Worm (Caenorhabditis elegans): ENCODE results near the gene T19H12.2.

T19H12.2 gene

ce11 chrV:4924618-4925017 is 34.4 kb downstream of the T19H12.2 start, which contains the start of gene srh-20:
Gene srh-20, plus strand, starts transcription at chrV:4924918.
- TF ChIP-seq flt-1 (GFP tag; IDR thresholded peaks at IDR 0.05): no peak
- TF ChIP-seq aly-1 (tag; optimal IDR thresholded peaks at IDR 0.05): no peak
- no peak for TF ChIP-seq ets-7 (tag; optimal IDR thresholded peaks at IDR 0.05)
- no peak for TF ChIP-seq ceh-13 (GFP tag; optimal IDR thresholded peaks at IDR 0.05)
- TF ChIP-seq ama-1 (optimal IDR thresholded peaks at IDR 0.05): no peak
- no peak for TF ChIP-seq tbx-37 (GFP tag; conservative IDR thresholded peaks at IDR 0.05)
- no peak for TF ChIP-seq tbx-11 (GFP tag; IDR thresholded peaks at IDR 0.05)
- no peak for TF ChIP-seq F13C5.2 (tag; optimal IDR thresholded peaks at IDR 0.05)
- TF ChIP-seq hmbx-1 (tag; optimal IDR thresholded peaks at IDR 0.05): no peak
- no peak for TF ChIP-seq B0310.2 (tag; optimal IDR thresholded peaks at IDR 0.05)
- no peak for TF ChIP-seq sea-1 (GFP tag; conservative IDR thresholded peaks at IDR 0.05)
- no peak for TF ChIP-seq ceh-36 (tag; optimal IDR thresholded peaks at IDR 0.05)
- TF ChIP-seq hnd-1 (tag; optimal IDR thresholded peaks at IDR 0.05): no peak
- no peak for TF ChIP-seq hmg-4 (GFP tag; optimal IDR thresholded peaks at IDR 0.05)

- TF ChIP-seq F13C5.2 (tag; optimal IDR thresholded peaks at IDR 0.05) (no peak), hmbx-1 (tag; optimal IDR thresholded peaks at IDR 0.05) (no peak), flt-1 (GFP tag; IDR thresholded peaks at IDR 0.05) (no peak), aly-1 (tag; optimal IDR thresholded peaks at IDR 0.05) (no peak)
Observed at ce11 chrV:4926371-4926770, 36.1 kb downstream of the T19H12.2 start, which contains the start of gene srh-21. Gene srh-21, plus strand, starts transcription at chrV:4926671.

ce11 chrV:4929842-4930241 is 39.6 kb downstream of the T19H12.2 start, which contains the start of gene str-205:
Gene str-205, minus strand, starts transcription at chrV:4929942.
- no peak for TF ChIP-seq F13C5.2 (tag; optimal IDR thresholded peaks at IDR 0.05)
- TF ChIP-seq hnd-1 (tag; optimal IDR thresholded peaks at IDR 0.05): no peak
- TF ChIP-seq hmg-4 (GFP tag; optimal IDR thresholded peaks at IDR 0.05): no peak
- no peak for TF ChIP-seq B0310.2 (tag; optimal IDR thresholded peaks at IDR 0.05)
- TF ChIP-seq pes-1 (GFP tag; IDR thresholded peaks at IDR 0.05): no peak
- TF ChIP-seq sea-1 (GFP tag; conservative IDR thresholded peaks at IDR 0.05): no peak
- TF ChIP-seq ama-1 (optimal IDR thresholded peaks at IDR 0.05): no peak
- no peak for TF ChIP-seq aly-1 (tag; optimal IDR thresholded peaks at IDR 0.05)
- TF ChIP-seq ets-7 (tag; optimal IDR thresholded peaks at IDR 0.05): no peak
- no peak for TF ChIP-seq tbx-37 (GFP tag; conservative IDR thresholded peaks at IDR 0.05)
- TF ChIP-seq hmbx-1 (tag; optimal IDR thresholded peaks at IDR 0.05): no peak

- TF ChIP-seq hmbx-1 (tag; optimal IDR thresholded peaks at IDR 0.05) (no peak), scrt-1 (GFP tag; IDR thresholded peaks at IDR 0.05) (no peak), ceh-36 (tag; optimal IDR thresholded peaks at IDR 0.05) (no peak), ets-7 (tag; optimal IDR thresholded peaks at IDR 0.05) (no peak)
Observed at ce11 chrV:4932814-4933213, 42.6 kb downstream of the T19H12.2 start, which contains the start of gene C02E7.10. Gene C02E7.10, minus strand, starts transcription at chrV:4933045.

- TF ChIP-seq hmg-4 (GFP tag; optimal IDR thresholded peaks at IDR 0.05) (no peak), ets-7 (tag; optimal IDR thresholded peaks at IDR 0.05) (no peak), F13C5.2 (tag; optimal IDR thresholded peaks at IDR 0.05) (no peak), pes-1 (GFP tag; IDR thresholded peaks at IDR 0.05) (no peak), tbx-37 (GFP tag; conservative IDR thresholded peaks at IDR 0.05) (no peak), ama-1 (optimal IDR thresholded peaks at IDR 0.05) (no peak), tbx-11 (GFP tag; IDR thresholded peaks at IDR 0.05) (no peak), hmbx-1 (tag; optimal IDR thresholded peaks at IDR 0.05) (no peak), flt-1 (GFP tag; IDR thresholded peaks at IDR 0.05) (no peak), hnd-1 (tag; optimal IDR thresholded peaks at IDR 0.05) (no peak), aly-1 (tag; optimal IDR thresholded peaks at IDR 0.05) (no peak)
Observed at ce11 chrV:4933268-4933667, 43.0 kb downstream of the T19H12.2 start.

- TF ChIP-seq tra-4 (tag; optimal IDR thresholded peaks at IDR 0.05) (no peak), flt-1 (GFP tag; IDR thresholded peaks at IDR 0.05) (no peak), scrt-1 (GFP tag; IDR thresholded peaks at IDR 0.05) (no peak), ama-1 (optimal IDR thresholded peaks at IDR 0.05) (no peak), hmg-4 (GFP tag; optimal IDR thresholded peaks at IDR 0.05) (no peak), sea-1 (GFP tag; conservative IDR thresholded peaks at IDR 0.05) (no peak)
Observed at ce11 chrV:4934406-4934805, 44.2 kb downstream of the T19H12.2 start, which contains the start of gene catp-2. Gene catp-2, plus strand, starts transcription at chrV:4934706.

- no peak for TF ChIP-seq tbx-11 (GFP tag; IDR thresholded peaks at IDR 0.05)
- no peak for TF ChIP-seq sea-1 (GFP tag; conservative IDR thresholded peaks at IDR 0.05)
- no peak for TF ChIP-seq tbx-37 (GFP tag; conservative IDR thresholded peaks at IDR 0.05)
- no peak for TF ChIP-seq aly-1 (tag; optimal IDR thresholded peaks at IDR 0.05)
- TF ChIP-seq hnd-1 (tag; optimal IDR thresholded peaks at IDR 0.05): no peak
- TF ChIP-seq B0310.2 (tag; optimal IDR thresholded peaks at IDR 0.05): no peak
- no peak for TF ChIP-seq ama-1 (optimal IDR thresholded peaks at IDR 0.05)
- TF ChIP-seq F13C5.2 (tag; optimal IDR thresholded peaks at IDR 0.05): no peak
- no peak for TF ChIP-seq ceh-13 (GFP tag; optimal IDR thresholded peaks at IDR 0.05)
- TF ChIP-seq ets-7 (tag; optimal IDR thresholded peaks at IDR 0.05): no peak
Observed at ce11 chrV:4935096-4935495, 44.9 kb downstream of the T19H12.2 start.

- TF ChIP-seq tra-4 (tag; optimal IDR thresholded peaks at IDR 0.05) (no peak), pes-1 (GFP tag; IDR thresholded peaks at IDR 0.05) (no peak), aly-1 (tag; optimal IDR thresholded peaks at IDR 0.05) (no peak), scrt-1 (GFP tag; IDR thresholded peaks at IDR 0.05) (no peak), ets-7 (tag; optimal IDR thresholded peaks at IDR 0.05) (no peak), hnd-1 (tag; optimal IDR thresholded peaks at IDR 0.05) (no peak), F13C5.2 (tag; optimal IDR thresholded peaks at IDR 0.05) (no peak), B0310.2 (tag; optimal IDR thresholded peaks at IDR 0.05) (no peak), hmg-4 (GFP tag; optimal IDR thresholded peaks at IDR 0.05) (no peak), flt-1 (GFP tag; IDR thresholded peaks at IDR 0.05) (no peak)
Observed at ce11 chrV:4937337-4937736, 47.1 kb downstream of the T19H12.2 start.
